Fruit fly (Drosophila melanogaster): ENCODE measurements around the gene HemK1.

The HemK1 gene

dm6 chr2L:6476753-6477152, 9.3 kb upstream of the HemK1 start, which contains the start of gene CG9536:
Gene CG9536 (minus strand): TSS chr2L:6476975.
- TF ChIP-seq CG8478 (optimal IDR thresholded peaks at IDR 0.05) (no peak), CTCF (optimal IDR thresholded peaks at IDR 0.05) (no peak)

- TF ChIP-seq CTCF (optimal IDR thresholded peaks at IDR 0.05), result no peak
- TF ChIP-seq CG8478 (optimal IDR thresholded peaks at IDR 0.05), result no peak
These were observed 7.5 kb upstream of the HemK1 start for dm6 chr2L:6474878-6475582.

dm6 chr2L:6474298-6474697, 6.8 kb upstream of the HemK1 start:
- TF ChIP-seq CG8478 (optimal IDR thresholded peaks at IDR 0.05) (no peak), CTCF (optimal IDR thresholded peaks at IDR 0.05) (no peak)

dm6 chr2L:6473076-6474037, 5.9 kb upstream of the HemK1 start, which contains the start of gene mmy:
Gene mmy (minus strand): TSS chr2L:6473904.
- TF ChIP-seq CTCF (optimal IDR thresholded peaks at IDR 0.05) (no peak), CG8478 (optimal IDR thresholded peaks at IDR 0.05) (no peak)

- TF ChIP-seq CG8478 (optimal IDR thresholded peaks at IDR 0.05) (no peak), CTCF (optimal IDR thresholded peaks at IDR 0.05) (no peak)
These were observed 4.7 kb upstream of the HemK1 start for dm6 chr2L:6471978-6472776.

- TF ChIP-seq CG8478 (optimal IDR thresholded peaks at IDR 0.05), result no peak
- TF ChIP-seq CTCF (optimal IDR thresholded peaks at IDR 0.05), result no peak
These were observed 2.7 kb upstream of the HemK1 start for dm6 chr2L:6470100-6470644.

- TF ChIP-seq CTCF (optimal IDR thresholded peaks at IDR 0.05), result no peak
These were observed 2.0 kb downstream of the HemK1 start, which contains the start of gene Rchy1 for dm6 chr2L:6465497-6465896. Gene Rchy1 (minus strand): TSS chr2L:6465669.

dm6 chr2L:6464780-6465179, 2.7 kb downstream of the HemK1 start:
- TF ChIP-seq CTCF (optimal IDR thresholded peaks at IDR 0.05), result no peak
- TF ChIP-seq CG8478 (optimal IDR thresholded peaks at IDR 0.05), result no peak

dm6 chr2L:6464270-6464669, 3.2 kb downstream of the HemK1 start:
- TF ChIP-seq CTCF (optimal IDR thresholded peaks at IDR 0.05), result no peak

- TF ChIP-seq CTCF (optimal IDR thresholded peaks at IDR 0.05), result no peak
These were observed 4.1 kb downstream of the HemK1 start for dm6 chr2L:6463392-6463791.

dm6 chr2L:6462259-6462658, 5.2 kb downstream of the HemK1 start:
- TF ChIP-seq CG8478 (optimal IDR thresholded peaks at IDR 0.05) (no peak), CTCF (optimal IDR thresholded peaks at IDR 0.05) (no peak)

dm6 chr2L:6461497-6461896, 6.0 kb downstream of the HemK1 start:
- TF ChIP-seq CTCF (optimal IDR thresholded peaks at IDR 0.05), result no peak
- TF ChIP-seq CG8478 (optimal IDR thresholded peaks at IDR 0.05), result no peak

dm6 chr2L:6457583-6457982, 9.9 kb downstream of the HemK1 start:
- TF ChIP-seq CTCF (optimal IDR thresholded peaks at IDR 0.05) (no peak), CG8478 (optimal IDR thresholded peaks at IDR 0.05) (no peak)

dm6 chr2L:6455955-6456599, 11.4 kb downstream of the HemK1 start, which contains the start of gene frj:
Gene frj (plus strand): TSS chr2L:6456052.
- TF ChIP-seq CG8478 (optimal IDR thresholded peaks at IDR 0.05) (no peak), CTCF (optimal IDR thresholded peaks at IDR 0.05) (peak; percentile 87 to 91)

All from S2 (cell line).